Fruit fly (Drosophila melanogaster): Measurements from ENCODE around the gene CG32726.

CG32726 gene

DNA sequence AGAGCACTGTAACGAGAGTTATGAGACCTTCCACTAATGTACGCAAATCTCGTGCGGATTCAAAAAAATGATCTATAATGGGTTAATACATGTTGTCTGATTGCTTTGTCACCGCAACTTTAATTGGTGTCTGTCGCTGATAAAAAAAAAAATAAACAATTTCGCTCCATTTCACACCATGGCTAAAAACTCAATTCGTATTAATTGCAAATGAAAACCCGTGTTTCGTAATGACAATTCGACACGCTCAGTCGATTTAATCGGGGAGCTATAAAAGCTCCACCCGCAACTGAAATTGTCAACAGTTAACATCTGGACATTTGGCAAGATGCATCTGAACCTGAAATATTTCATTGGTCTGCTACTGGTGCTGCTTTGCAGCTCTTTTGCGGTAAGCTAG lies 26.4 kb upstream of the CG32726 start, which contains the start of gene CG11368:
Gene CG11368, plus strand, starts transcription at position 301 of the 400 bp plus-strand sequence.
- no peak for TF ChIP-seq HLH106 (tag; optimal IDR thresholded peaks at IDR 0.05)
- no peak for TF ChIP-seq pan (optimal IDR thresholded peaks at IDR 0.05)
- TF ChIP-seq Rel (GFP tag; optimal IDR thresholded peaks at IDR 0.05): no peak
- no peak for TF ChIP-seq Rel (tag; optimal IDR thresholded peaks at IDR 0.05)

dm6 chrX:7445023-7445422 lies 19.5 kb upstream of the CG32726 start:
- no peak for TF ChIP-seq Hr83 (GFP tag; optimal IDR thresholded peaks at IDR 0.05; ENCODE audit: poor library complexity, severe bottlenecking)
- no peak for TF ChIP-seq fru (GFP tag; optimal IDR thresholded peaks at IDR 0.05)
- TF ChIP-seq dmrt93B (GFP tag; optimal IDR thresholded peaks at IDR 0.05): no peak
- no peak for TF ChIP-seq Vsx2 (GFP tag; optimal IDR thresholded peaks at IDR 0.05; ENCODE audit: partially characterized antibody)
- TF ChIP-seq Myc (optimal IDR thresholded peaks at IDR 0.05): no peak
- no peak for TF ChIP-seq sv (GFP tag; optimal IDR thresholded peaks at IDR 0.05)
- TF ChIP-seq dl (GFP tag; optimal IDR thresholded peaks at IDR 0.05; ENCODE audit: insufficient read depth in 1 of 2, partially characterized antibody in 2 of 2): no peak
- no peak for TF ChIP-seq CG32264 (GFP tag; optimal IDR thresholded peaks at IDR 0.05)
- no peak for TF ChIP-seq lola (GFP tag; optimal IDR thresholded peaks at IDR 0.05)
- no peak for TF ChIP-seq Sp1 (GFP tag; optimal IDR thresholded peaks at IDR 0.05)
- no peak for TF ChIP-seq Mio (GFP tag; optimal IDR thresholded peaks at IDR 0.05)
- no peak for TF ChIP-seq Abd-B (GFP tag; optimal IDR thresholded peaks at IDR 0.05)
- TF ChIP-seq dsf (GFP tag; optimal IDR thresholded peaks at IDR 0.05; ENCODE audit: borderline replicate concordance): no peak
- no peak for TF ChIP-seq HLH106 (tag; optimal IDR thresholded peaks at IDR 0.05)
- TF ChIP-seq Dif (GFP tag; optimal IDR thresholded peaks at IDR 0.05; ENCODE audit: partially characterized antibody): no peak
- no peak for TF ChIP-seq psq (GFP tag; optimal IDR thresholded peaks at IDR 0.05)
- no peak for TF ChIP-seq Rel (GFP tag; optimal IDR thresholded peaks at IDR 0.05)
- TF ChIP-seq Rel (tag; optimal IDR thresholded peaks at IDR 0.05): no peak
- TF ChIP-seq foxo (GFP tag; optimal IDR thresholded peaks at IDR 0.05): no peak

DNA sequence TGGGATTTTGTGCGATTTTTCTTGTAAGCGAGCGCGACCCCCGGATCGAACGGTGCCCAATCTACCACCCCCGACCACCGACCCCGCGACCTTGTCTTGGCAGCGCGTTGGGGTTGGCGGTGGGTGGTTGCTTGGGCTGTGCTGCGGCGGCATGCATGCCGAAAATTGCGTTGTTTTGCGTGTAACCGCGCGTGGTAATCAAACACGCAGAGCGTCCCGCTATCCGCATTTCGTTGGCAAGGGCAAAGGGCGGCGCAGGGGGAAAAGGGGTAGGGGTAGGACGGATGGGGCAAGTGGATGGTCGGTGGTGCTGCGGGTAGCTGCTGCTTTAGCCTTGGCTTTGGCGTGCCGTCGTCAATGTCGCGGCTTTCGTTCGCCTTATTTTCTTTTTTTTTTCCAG lies 6.8 kb upstream of the CG32726 start:
- TF ChIP-seq jim (GFP tag; optimal IDR thresholded peaks at IDR 0.05): no peak
- TF ChIP-seq fru (GFP tag; optimal IDR thresholded peaks at IDR 0.05): no peak
- no peak for TF ChIP-seq Jra (GFP tag; optimal IDR thresholded peaks at IDR 0.05)
- no peak for TF ChIP-seq foxo (GFP tag; optimal IDR thresholded peaks at IDR 0.05)
- no peak for TF ChIP-seq dl (GFP tag; optimal IDR thresholded peaks at IDR 0.05; ENCODE audit: insufficient read depth in 1 of 2, partially characterized antibody in 2 of 2)
- TF ChIP-seq HLH106 (tag; optimal IDR thresholded peaks at IDR 0.05): no peak
- TF ChIP-seq psq (GFP tag; optimal IDR thresholded peaks at IDR 0.05): no peak
- TF ChIP-seq Hr78 (GFP tag; optimal IDR thresholded peaks at IDR 0.05): no peak
- no peak for TF ChIP-seq N (GFP tag; optimal IDR thresholded peaks at IDR 0.05)

DNA sequence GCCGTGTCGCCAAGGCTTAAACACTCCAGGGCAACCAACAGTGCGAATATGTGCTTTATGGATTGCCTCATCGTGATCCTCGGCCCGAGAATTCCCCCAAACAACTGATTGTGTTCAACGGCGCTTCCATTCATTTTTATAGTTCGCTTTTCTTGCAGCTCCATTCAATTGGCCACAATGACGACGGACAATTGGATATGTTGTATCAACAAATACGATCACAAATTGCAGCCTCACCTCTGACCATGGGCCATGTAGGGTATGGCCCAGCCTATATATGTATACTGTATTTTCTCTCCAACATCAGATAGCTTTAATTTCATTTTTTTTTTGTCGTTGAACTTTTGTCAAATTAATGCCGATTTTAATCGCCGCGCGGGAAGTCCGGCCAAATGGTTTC lies 801 bp downstream of the CG32726 start, which contains the start of gene CG15036:
Gene CG15036, minus strand, starts transcription at position 101 of the 400 bp plus-strand sequence.
- TF ChIP-seq Vsx2 (GFP tag; optimal IDR thresholded peaks at IDR 0.05; ENCODE audit: partially characterized antibody) (no peak), sv (GFP tag; optimal IDR thresholded peaks at IDR 0.05) (no peak), sage (GFP tag; optimal IDR thresholded peaks at IDR 0.05) (no peak), Dfd (GFP tag; optimal IDR thresholded peaks at IDR 0.05) (no peak), CrebA (GFP tag; optimal IDR thresholded peaks at IDR 0.05; ENCODE audit: borderline replicate concordance) (no peak), Abd-B (GFP tag; optimal IDR thresholded peaks at IDR 0.05) (no peak), usp (GFP tag; optimal IDR thresholded peaks at IDR 0.05) (no peak), Rel (GFP tag; optimal IDR thresholded peaks at IDR 0.05) (no peak), Rel (tag; optimal IDR thresholded peaks at IDR 0.05) (no peak), woc (GFP tag; optimal IDR thresholded peaks at IDR 0.05) (no peak), fru (GFP tag; optimal IDR thresholded peaks at IDR 0.05) (no peak), psq (GFP tag; optimal IDR thresholded peaks at IDR 0.05) (no peak), HLH106 (tag; optimal IDR thresholded peaks at IDR 0.05) (no peak), lola (GFP tag; optimal IDR thresholded peaks at IDR 0.05) (no peak), dmrt93B (GFP tag; optimal IDR thresholded peaks at IDR 0.05) (no peak), Myc (optimal IDR thresholded peaks at IDR 0.05) (no peak), Hr78 (GFP tag; optimal IDR thresholded peaks at IDR 0.05) (no peak), dsf (GFP tag; optimal IDR thresholded peaks at IDR 0.05; ENCODE audit: borderline replicate concordance) (no peak), pan (optimal IDR thresholded peaks at IDR 0.05) (no peak), OdsH (GFP tag; optimal IDR thresholded peaks at IDR 0.05) (no peak), N (GFP tag; optimal IDR thresholded peaks at IDR 0.05) (no peak)

DNA sequence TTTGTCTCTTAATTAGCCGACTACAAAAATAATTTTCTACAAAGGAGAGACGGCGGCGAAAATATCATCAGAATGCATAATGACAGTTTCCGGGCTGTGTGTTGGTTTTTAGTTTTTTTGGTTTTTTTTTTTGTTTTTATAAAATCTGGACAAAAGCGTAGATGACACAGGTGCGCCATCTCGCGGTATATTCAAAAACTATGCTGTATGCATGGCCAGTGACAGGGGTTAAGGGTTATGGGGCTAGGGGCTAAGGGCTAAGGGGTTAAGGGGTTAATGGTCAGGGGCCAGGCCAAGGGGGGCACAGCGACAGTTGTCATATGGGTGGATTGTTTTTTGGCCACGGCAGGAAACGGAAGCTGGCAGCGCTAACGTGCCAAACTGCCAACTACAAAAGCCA lies 3.0 kb downstream of the CG32726 start:
- TF ChIP-seq CG32264 (GFP tag; optimal IDR thresholded peaks at IDR 0.05) (no peak), dsf (GFP tag; optimal IDR thresholded peaks at IDR 0.05; ENCODE audit: borderline replicate concordance) (no peak), Rel (GFP tag; optimal IDR thresholded peaks at IDR 0.05) (no peak), Rel (tag; optimal IDR thresholded peaks at IDR 0.05) (no peak), dmrt93B (GFP tag; optimal IDR thresholded peaks at IDR 0.05) (no peak), Mio (GFP tag; optimal IDR thresholded peaks at IDR 0.05) (no peak)

Measured in whole organism, wandering third instar larva.